Worm (Caenorhabditis elegans) whole organism, L4 larva: ENCODE measurements around the gene alg-4.

Experiments
- F10B5.3 ChIP-seq: sonication (generic microtip); optimal IDR thresholded peaks from 2 replicates; lab custom pipeline; 2016; ENCODE audit warnings: mild to moderate bottlenecking, missing genetic modification characterization, missing compliant biosample characterization
- F44E2.7 ChIP-seq: fragments of 200-800 bp; sonication (Bioruptor generic); IDR thresholded peaks from 2 replicates; pipeline ENCODE4 v2.1.2; 2022; ENCODE audit warnings: missing genetic modification characterization, missing compliant biosample characterization
- Y105C5A.15 ChIP-seq: fragments of 200-800 bp; sonication (Bioruptor generic); IDR thresholded peaks from 2 replicates; pipeline ENCODE4 v1.3.6; 2022; ENCODE audit warnings: missing genetic modification characterization, missing compliant biosample characterization
- Y48G9A.11 ChIP-seq: fragments of 200-800 bp; sonication (Bioruptor generic); IDR thresholded peaks from 2 replicates; pipeline ENCODE4 v1.3.6; 2022; ENCODE audit warnings: missing genetic modification reagents, missing genetic modification characterization, missing compliant biosample characterization
- Y5F2A.4 ChIP-seq: fragments of 200-800 bp; sonication (Bioruptor generic); optimal IDR thresholded peaks from 2 replicates; lab custom pipeline; 2018; ENCODE audit warnings: mild to moderate bottlenecking, missing genetic modification characterization, missing compliant biosample characterization
- arid-1 ChIP-seq: fragments of 200-800 bp; sonication (Bioruptor generic); conservative IDR thresholded peaks from 2 replicates; pipeline ENCODE4 v1.3.6; 2022; ENCODE audit warnings: missing genetic modification reagents, missing genetic modification characterization, missing compliant biosample characterization
- attf-4 ChIP-seq: sonication (generic microtip); optimal IDR thresholded peaks from 3 replicates; lab custom pipeline; 2017; ENCODE audit warnings: missing biosample characterization, missing genetic modification characterization
- ctbp-1 ChIP-seq: fragments of 200-800 bp; sonication (Bioruptor generic); IDR thresholded peaks from 2 replicates; pipeline ENCODE4 v1.3.6; 2022; ENCODE audit warnings: missing genetic modification reagents, missing genetic modification characterization, missing compliant biosample characterization
- daf-12 ChIP-seq: fragments of 150-350 bp; optimal IDR thresholded peaks from 2 replicates; lab custom pipeline; 2014; ENCODE audit warnings: missing biosample characterization, missing genetic modification reagents, missing genetic modification characterization
- daf-16 ChIP-seq, 3 experiments: sonication (generic microtip); optimal IDR thresholded peaks; 2 replicates each; lab custom pipeline; 2016 to 2017; ENCODE audit warnings: missing genetic modification characterization in 3 of 3, missing genetic modification reagents in 3 of 3, mild to moderate bottlenecking in 2 of 3, missing compliant biosample characterization in 2 of 3, missing biosample characterization in 1 of 3, moderate library complexity in 1 of 3
- daf-19 ChIP-seq: fragments of 200-800 bp; sonication (Bioruptor generic); conservative IDR thresholded peaks from 2 replicates; pipeline ENCODE4 v1.3.6; 2022; ENCODE audit warnings: missing genetic modification characterization, missing compliant biosample characterization
- dmd-9 ChIP-seq: fragments of 200-800 bp; sonication (Bioruptor generic); IDR thresholded peaks from 2 replicates; pipeline ENCODE4 v1.3.6; 2022; ENCODE audit warnings: missing genetic modification reagents, missing genetic modification characterization, missing compliant biosample characterization
- dpl-1 ChIP-seq: fragments of 150-350 bp; optimal IDR thresholded peaks from 2 replicates; lab custom pipeline; 2014; ENCODE audit warnings: missing biosample characterization, missing genetic modification reagents, missing genetic modification characterization
- duxl-1 ChIP-seq: sonication (generic microtip); optimal IDR thresholded peaks from 2 replicates; lab custom pipeline; 2016; ENCODE audit warnings: mild to moderate bottlenecking, missing genetic modification characterization, moderate library complexity, missing compliant biosample characterization; ENCODE audit not compliant: poor library complexity
- egl-43 ChIP-seq: fragments of 200-800 bp; sonication (Bioruptor generic); IDR thresholded peaks from 2 replicates; pipeline ENCODE4 v1.3.6; 2022; ENCODE audit warnings: missing genetic modification reagents, missing genetic modification characterization, missing compliant biosample characterization
- fkh-10 ChIP-seq: fragments of 150-350 bp; optimal IDR thresholded peaks from 2 replicates; lab custom pipeline; 2014; ENCODE audit warnings: missing biosample characterization, missing genetic modification reagents, missing genetic modification characterization
- fos-1 ChIP-seq: fragments of 150-350 bp; optimal IDR thresholded peaks from 2 replicates; lab custom pipeline; 2014; ENCODE audit warnings: missing biosample characterization, missing genetic modification characterization
- hlh-30 ChIP-seq: sonication (generic microtip); optimal IDR thresholded peaks from 2 replicates; lab custom pipeline; 2017; ENCODE audit warnings: antibody characterized with exemption, mild to moderate bottlenecking, missing genetic modification characterization, missing compliant biosample characterization; ENCODE audit not compliant: insufficient read depth
- lin-1 ChIP-seq: fragments of 200-800 bp; sonication (Bioruptor generic); IDR thresholded peaks from 2 replicates; pipeline ENCODE4 v1.3.6; 2022; ENCODE audit warnings: missing genetic modification reagents, missing genetic modification characterization, missing compliant biosample characterization
- lin-13 ChIP-seq: fragments of 150-350 bp; optimal IDR thresholded peaks from 2 replicates; lab custom pipeline; 2014; ENCODE audit warnings: missing biosample characterization, missing genetic modification reagents, missing genetic modification characterization
- lin-15B ChIP-seq: fragments of 150-350 bp; sonication (generic microtip); optimal IDR thresholded peaks from 3 replicates; lab custom pipeline; 2014; ENCODE audit warnings: missing biosample characterization, missing genetic modification characterization
- lin-29 ChIP-seq: fragments of 200-800 bp; sonication (Bioruptor generic); IDR thresholded peaks from 2 replicates; pipeline ENCODE4 v1.3.6; 2022; ENCODE audit warnings: missing genetic modification reagents, missing genetic modification characterization, missing compliant biosample characterization
- lin-38 ChIP-seq: fragments of 200-800 bp; sonication (Bioruptor generic); IDR thresholded peaks from 2 replicates; pipeline ENCODE4 v1.3.6; 2022; ENCODE audit warnings: missing genetic modification reagents, missing genetic modification characterization, missing compliant biosample characterization
- lin-39 ChIP-seq: fragments of 150-350 bp; optimal IDR thresholded peaks from 2 replicates; lab custom pipeline; 2014; ENCODE audit warnings: missing biosample characterization, missing genetic modification reagents, missing genetic modification characterization
- lir-3 ChIP-seq: sonication (generic microtip); optimal IDR thresholded peaks from 2 replicates; lab custom pipeline; 2016; ENCODE audit warnings: mild to moderate bottlenecking, missing genetic modification characterization, missing compliant biosample characterization
- lsy-2 ChIP-seq, 2 experiments: fragments of 150-350 bp in 1 of 2; sonication (generic microtip) in 1 of 2; optimal IDR thresholded peaks; 2 replicates each; lab custom pipeline; 2014 to 2017; ENCODE audit warnings: missing biosample characterization in 2 of 2, missing genetic modification characterization in 2 of 2
- mxl-3 ChIP-seq: fragments of 200-800 bp; sonication (Bioruptor generic); optimal IDR thresholded peaks from 2 replicates; lab custom pipeline; 2018; ENCODE audit warnings: mild to moderate bottlenecking, missing genetic modification characterization, missing compliant biosample characterization
- nhr-111 ChIP-seq: fragments of 200-800 bp; sonication (Bioruptor generic); optimal IDR thresholded peaks from 2 replicates; lab custom pipeline; 2018; ENCODE audit warnings: mild to moderate bottlenecking, missing genetic modification characterization, missing compliant biosample characterization
- nhr-28 ChIP-seq: fragments of 150-350 bp; optimal IDR thresholded peaks from 2 replicates; lab custom pipeline; 2014; ENCODE audit warnings: missing biosample characterization, missing genetic modification characterization
- nhr-76 ChIP-seq: fragments of 150-350 bp; optimal IDR thresholded peaks from 2 replicates; lab custom pipeline; 2014; ENCODE audit warnings: missing biosample characterization, missing genetic modification characterization
- nhr-77 ChIP-seq: fragments of 150-350 bp; optimal IDR thresholded peaks from 2 replicates; lab custom pipeline; 2014; ENCODE audit warnings: missing biosample characterization, missing genetic modification characterization
- pha-4 ChIP-seq, 2 experiments: fragments of 150-350 bp in 1 of 2; fragments of 200-800 bp in 1 of 2; sonication (Bioruptor generic) in 1 of 2; IDR thresholded peaks in 1 of 2; optimal IDR thresholded peaks in 1 of 2; 2 replicates each; pipeline versions ENCODE4 v1.3.6 to Lab custom; 2014 to 2022; ENCODE audit warnings: missing genetic modification characterization in 2 of 2, missing genetic modification reagents in 2 of 2, missing biosample characterization in 1 of 2, missing compliant biosample characterization in 1 of 2
- skn-1 ChIP-seq: fragments of 150-350 bp; optimal IDR thresholded peaks from 2 replicates; lab custom pipeline; 2014; ENCODE audit warnings: missing biosample characterization, missing genetic modification characterization
- snpc-4 ChIP-seq: fragments of 150-350 bp; optimal IDR thresholded peaks from 2 replicates; lab custom pipeline; 2014; ENCODE audit warnings: missing biosample characterization, missing genetic modification characterization
- spr-1 ChIP-seq: sonication (generic microtip); optimal IDR thresholded peaks from 2 replicates; lab custom pipeline; 2016; ENCODE audit warnings: mild to moderate bottlenecking, missing genetic modification characterization, missing compliant biosample characterization
- tra-1 ChIP-seq: fragments of 200-800 bp; sonication (Bioruptor generic); IDR thresholded peaks from 2 replicates; pipeline ENCODE4 v1.3.6; 2022; ENCODE audit warnings: missing genetic modification reagents, missing genetic modification characterization, missing compliant biosample characterization
- unc-130 ChIP-seq: sonication (generic microtip); optimal IDR thresholded peaks from 2 replicates; lab custom pipeline; 2016; ENCODE audit warnings: missing genetic modification reagents, missing genetic modification characterization, missing compliant biosample characterization
- unc-39 ChIP-seq: sonication (generic microtip); optimal IDR thresholded peaks from 2 replicates; lab custom pipeline; 2017; ENCODE audit warnings: missing biosample characterization, missing genetic modification characterization
- unc-62 ChIP-seq, 3 experiments: fragments of 150-350 bp in 1 of 3; sonication (generic microtip); optimal IDR thresholded peaks in 2 of 3; peaks in 1 of 3; 1 replicate in 1 of 3; 2 replicates in 2 of 3; lab custom pipeline; 2014 to 2017; ENCODE audit warnings: missing biosample characterization in 3 of 3, missing genetic modification characterization in 3 of 3, missing genetic modification reagents in 3 of 3, missing genotype in 1 of 3
- zfp-2 ChIP-seq: sonication (generic microtip); optimal IDR thresholded peaks from 2 replicates; lab custom pipeline; 2016; ENCODE audit warnings: mild to moderate bottlenecking, missing genetic modification characterization, missing compliant biosample characterization
- zip-11 ChIP-seq: fragments of 200-800 bp; sonication (Bioruptor generic); IDR thresholded peaks from 2 replicates; pipeline ENCODE4 v1.3.6; 2022; ENCODE audit warnings: missing genetic modification characterization, missing compliant biosample characterization
- ztf-7 ChIP-seq: fragments of 150-350 bp; optimal IDR thresholded peaks from 2 replicates; lab custom pipeline; 2014; ENCODE audit warnings: missing biosample characterization, missing genetic modification characterization

The alg-4 gene

ce11 chrIII:9861470-9862342, 29.5 kb downstream of the alg-4 start (continued):
- TF ChIP-seq skn-1 (tag; lab: Kevin White, UChicago) (no peak), Y5F2A.4 (GFP tag; lab: Kevin White, UChicago) (peak; percentile 32), lsy-2 (tag; optimal IDR thresholded peaks at IDR 0.05; lab: Kevin White, UChicago) (peak in 1 of 2 experiments; percentile 49), F44E2.7 (GFP tag; lab: Robert Waterston, UW) (peak; percentile 89; the same call in 1 of the 2 replicates), spr-1 (no peak), lin-15B (tag; lab: Kevin White, UChicago) (no peak), lin-13 (GFP tag; lab: Kevin White, UChicago) (peak; percentile 60), snpc-4 (no peak), nhr-28 (no peak), ctbp-1 (GFP tag; lab: Robert Waterston, UW) (peak; percentile 76), dmd-9 (peak; percentile 86), egl-43 (peak; percentile 94), fkh-10 (GFP tag; lab: Kevin White, UChicago) (peak; percentile 8), duxl-1 (peak; percentile 45), lin-1 (GFP tag; lab: Robert Waterston, UW) (peak; percentile 67), zip-11 (GFP tag; lab: Robert Waterston, UW) (0 out of 2 replicates have a peak, but pooled peaks have one; percentile 5), lin-29 (GFP tag; lab: Robert Waterston, UW) (no peak), fos-1 (tag; lab: Kevin White, UChicago) (no peak), Y105C5A.15 (GFP tag; lab: Robert Waterston, UW) (peak; percentile 92), nhr-111 (GFP tag; lab: Kevin White, UChicago) (peak; percentile 48), lin-38 (peak; percentile 82), F10B5.3 (tag; lab: Kevin White, UChicago) (no peak), Y48G9A.11 (GFP tag; lab: Robert Waterston, UW) (peak; percentile 65; the same call in 1 of the 2 replicates), daf-12 (tag; lab: Kevin White, UChicago) (no peak), unc-130 (GFP tag; lab: Kevin White, UChicago) (peak; percentile 36), pha-4 (GFP tag; IDR thresholded peaks at IDR 0.05; lab: Robert Waterston, UW) (peak; percentile 81; the same call in 1 of the 2 replicates), pha-4 (tag; optimal IDR thresholded peaks at IDR 0.05; lab: Kevin White, UChicago) (no peak), daf-16 (GFP tag; optimal IDR thresholded peaks at IDR 0.05; lab: Kevin White, UChicago) (peak in 1 of 2 experiments; percentile 18), daf-16 (tag; optimal IDR thresholded peaks at IDR 0.05; lab: Kevin White, UChicago) (peak; percentile 40), unc-39 (tag; lab: Kevin White, UChicago) (no peak), unc-62 (GFP tag; optimal IDR thresholded peaks at IDR 0.05 in 1 of 2; lab: Kevin White, UChicago) (peak in 1 of 2 experiments; percentile 96), unc-62 (tag; optimal IDR thresholded peaks at IDR 0.05; lab: Kevin White, UChicago) (no peak), ztf-7 (no peak), nhr-77 (peak; percentile 4), zfp-2 (no peak), lir-3 (tag; lab: Kevin White, UChicago) (no peak), mxl-3 (GFP tag; lab: Kevin White, UChicago) (peak; percentile 52), dpl-1 (GFP tag; lab: Kevin White, UChicago) (peak; percentile 37), attf-4 (tag; lab: Kevin White, UChicago) (no peak)

ce11 chrIII:9860201-9860780, 30.9 kb downstream of the alg-4 start, which contains the start of gene twk-48:
TSS of gene twk-48 (plus strand) at chrIII:9860730.
- no peak for TF ChIP-seq lin-1 (GFP tag; lab: Robert Waterston, UW)
- no peak for TF ChIP-seq Y105C5A.15 (GFP tag; lab: Robert Waterston, UW)
- no peak for TF ChIP-seq lin-38
- TF ChIP-seq arid-1 = no peak
- no peak for TF ChIP-seq F44E2.7 (GFP tag; lab: Robert Waterston, UW)
- TF ChIP-seq snpc-4 = no peak
- peak in 1 of 2 experiments; percentile 85 for TF ChIP-seq unc-62 (GFP tag; optimal IDR thresholded peaks at IDR 0.05 in 1 of 2; lab: Kevin White, UChicago)
- TF ChIP-seq unc-62 (tag; optimal IDR thresholded peaks at IDR 0.05; lab: Kevin White, UChicago) = no peak
- peak; percentile 7 for TF ChIP-seq lin-39 (tag; lab: Kevin White, UChicago)
- TF ChIP-seq daf-19 (GFP tag; lab: Robert Waterston, UW) = no peak
- peak; percentile 34 for TF ChIP-seq fkh-10 (GFP tag; lab: Kevin White, UChicago)
- no peak for TF ChIP-seq tra-1 (GFP tag; lab: Robert Waterston, UW)
- TF ChIP-seq hlh-30 (tag; lab: Kevin White, UChicago) = no peak
- no peak for TF ChIP-seq nhr-76 (tag; lab: Kevin White, UChicago)
